Worm (Caenorhabditis elegans) whole organism, L4 larva: ENCODE measurements around the gene T13C5.9.

Experiments used
- F10B5.3 ChIP-seq: sonication (generic microtip); optimal IDR thresholded peaks from 2 replicates; lab custom pipeline; 2016; ENCODE audit warnings: mild to moderate bottlenecking, missing genetic modification characterization, missing compliant biosample characterization
- F26F4.8 ChIP-seq: fragments of 200-800 bp; sonication (Bioruptor generic); conservative IDR thresholded peaks from 2 replicates; pipeline ENCODE4 v1.3.6; 2022; ENCODE audit warnings: missing genetic modification characterization, missing compliant biosample characterization
- F44E2.7 ChIP-seq: fragments of 200-800 bp; sonication (Bioruptor generic); IDR thresholded peaks from 2 replicates; pipeline ENCODE4 v2.1.2; 2022; ENCODE audit warnings: missing genetic modification characterization, missing compliant biosample characterization
- F49E8.2 ChIP-seq: sonication (generic microtip); optimal IDR thresholded peaks from 2 replicates; lab custom pipeline; 2016; ENCODE audit warnings: missing compliant biosample characterization, mild to moderate bottlenecking, missing genetic modification characterization, borderline replicate concordance
- T20F7.1 ChIP-seq: fragments of 200-800 bp; sonication (Bioruptor generic); optimal IDR thresholded peaks from 2 replicates; lab custom pipeline; 2018; ENCODE audit warnings: mild to moderate bottlenecking, missing genetic modification characterization, missing compliant biosample characterization
- Y5F2A.4 ChIP-seq: fragments of 200-800 bp; sonication (Bioruptor generic); optimal IDR thresholded peaks from 2 replicates; lab custom pipeline; 2018; ENCODE audit warnings: mild to moderate bottlenecking, missing genetic modification characterization, missing compliant biosample characterization
- Y75B8A.6 ChIP-seq: fragments of 200-800 bp; sonication (Bioruptor generic); IDR thresholded peaks from 2 replicates; pipeline ENCODE4 v1.3.6; 2022; ENCODE audit warnings: missing genetic modification reagents, missing genetic modification characterization, missing compliant biosample characterization
- ZK337.2 ChIP-seq: fragments of 200-800 bp; sonication (Bioruptor generic); IDR thresholded peaks from 2 replicates; pipeline ENCODE4 v1.3.6; 2022; ENCODE audit warnings: missing genetic modification reagents, missing genetic modification characterization, missing compliant biosample characterization
- aly-2 ChIP-seq: sonication (generic microtip); optimal IDR thresholded peaks from 2 replicates; lab custom pipeline; 2018; ENCODE audit warnings: missing biosample characterization, missing genetic modification characterization
- ama-1 ChIP-seq: fragments of 150-350 bp; optimal IDR thresholded peaks from 2 replicates; lab custom pipeline; 2014; ENCODE audit warnings: inconsistent platforms, mixed read lengths
- arid-1 ChIP-seq: fragments of 200-800 bp; sonication (Bioruptor generic); conservative IDR thresholded peaks from 2 replicates; pipeline ENCODE4 v1.3.6; 2022; ENCODE audit warnings: missing genetic modification reagents, missing genetic modification characterization, missing compliant biosample characterization
- attf-4 ChIP-seq: sonication (generic microtip); optimal IDR thresholded peaks from 3 replicates; lab custom pipeline; 2017; ENCODE audit warnings: missing biosample characterization, missing genetic modification characterization
- ceh-28 ChIP-seq: fragments of 150-350 bp; optimal IDR thresholded peaks from 2 replicates; lab custom pipeline; 2014; ENCODE audit warnings: missing biosample characterization, missing genetic modification reagents, missing genetic modification characterization
- ceh-32 ChIP-seq: sonication (generic microtip); optimal IDR thresholded peaks from 2 replicates; lab custom pipeline; 2016; ENCODE audit warnings: mild to moderate bottlenecking, missing genetic modification characterization, missing compliant biosample characterization; ENCODE audit not compliant: poor library complexity
- ceh-44 ChIP-seq: fragments of 200-800 bp; sonication (Bioruptor generic); IDR thresholded peaks from 2 replicates; pipeline ENCODE4 v1.3.6; 2022; ENCODE audit warnings: missing genetic modification reagents, missing genetic modification characterization, missing compliant biosample characterization
- ceh-62 ChIP-seq: sonication (generic microtip); optimal IDR thresholded peaks from 2 replicates; lab custom pipeline; 2017; ENCODE audit warnings: missing biosample characterization, missing genetic modification characterization
- ceh-82 ChIP-seq: sonication (generic microtip); optimal IDR thresholded peaks from 2 replicates; lab custom pipeline; 2017; ENCODE audit warnings: missing biosample characterization, missing genetic modification characterization
- cey-2 ChIP-seq: sonication (generic microtip); optimal IDR thresholded peaks from 3 replicates; lab custom pipeline; 2017; ENCODE audit warnings: missing genetic modification characterization, mild to moderate bottlenecking, missing compliant biosample characterization, antibody characterized with exemption, borderline replicate concordance; ENCODE audit not compliant: insufficient read depth
- daf-16 ChIP-seq, 3 experiments: sonication (generic microtip); optimal IDR thresholded peaks; 2 replicates each; lab custom pipeline; 2016 to 2017; ENCODE audit warnings: missing genetic modification characterization in 3 of 3, missing genetic modification reagents in 3 of 3, mild to moderate bottlenecking in 2 of 3, missing compliant biosample characterization in 2 of 3, missing biosample characterization in 1 of 3, moderate library complexity in 1 of 3
- daf-8 ChIP-seq: fragments of 200-800 bp; sonication (Bioruptor generic); IDR thresholded peaks from 2 replicates; pipeline ENCODE4 v1.3.6; 2022; ENCODE audit warnings: missing genetic modification characterization, missing compliant biosample characterization
- dmd-6 ChIP-seq: fragments of 200-800 bp; sonication (Bioruptor generic); IDR thresholded peaks from 2 replicates; pipeline ENCODE4 v1.3.6; 2022; ENCODE audit warnings: missing genetic modification reagents, missing genetic modification characterization, missing compliant biosample characterization
- dmd-9 ChIP-seq: fragments of 200-800 bp; sonication (Bioruptor generic); IDR thresholded peaks from 2 replicates; pipeline ENCODE4 v1.3.6; 2022; ENCODE audit warnings: missing genetic modification reagents, missing genetic modification characterization, missing compliant biosample characterization
- dpl-1 ChIP-seq: fragments of 150-350 bp; optimal IDR thresholded peaks from 2 replicates; lab custom pipeline; 2014; ENCODE audit warnings: missing biosample characterization, missing genetic modification reagents, missing genetic modification characterization
- egl-27 ChIP-seq: sonication (generic microtip); optimal IDR thresholded peaks from 3 replicates; lab custom pipeline; 2017; ENCODE audit warnings: missing biosample characterization, missing genetic modification reagents, missing genetic modification characterization
- egl-43 ChIP-seq: fragments of 200-800 bp; sonication (Bioruptor generic); IDR thresholded peaks from 2 replicates; pipeline ENCODE4 v1.3.6; 2022; ENCODE audit warnings: missing genetic modification reagents, missing genetic modification characterization, missing compliant biosample characterization
- gei-8 ChIP-seq: fragments of 200-800 bp; sonication (Bioruptor generic); optimal IDR thresholded peaks from 2 replicates; lab custom pipeline; 2018; ENCODE audit warnings: mild to moderate bottlenecking, missing genetic modification characterization, missing compliant biosample characterization
- hlh-30 ChIP-seq: sonication (generic microtip); optimal IDR thresholded peaks from 2 replicates; lab custom pipeline; 2017; ENCODE audit warnings: antibody characterized with exemption, mild to moderate bottlenecking, missing genetic modification characterization, missing compliant biosample characterization; ENCODE audit not compliant: insufficient read depth
- hmg-1.1 ChIP-seq: fragments of 200-800 bp; sonication (Bioruptor generic); IDR thresholded peaks from 2 replicates; pipeline ENCODE4 v1.3.6; 2022; ENCODE audit warnings: missing genetic modification reagents, missing genetic modification characterization, missing compliant biosample characterization
- jun-1 ChIP-seq: fragments of 150-350 bp; optimal IDR thresholded peaks from 2 replicates; lab custom pipeline; 2014; ENCODE audit warnings: missing biosample characterization, missing genetic modification reagents, missing genetic modification characterization
- lim-7 ChIP-seq: fragments of 200-800 bp; sonication (Bioruptor generic); IDR thresholded peaks from 2 replicates; pipeline ENCODE4 v1.3.6; 2022; ENCODE audit warnings: missing genetic modification characterization, missing compliant biosample characterization
- lin-13 ChIP-seq: fragments of 150-350 bp; optimal IDR thresholded peaks from 2 replicates; lab custom pipeline; 2014; ENCODE audit warnings: missing biosample characterization, missing genetic modification reagents, missing genetic modification characterization
- lin-29 ChIP-seq: fragments of 200-800 bp; sonication (Bioruptor generic); IDR thresholded peaks from 2 replicates; pipeline ENCODE4 v1.3.6; 2022; ENCODE audit warnings: missing genetic modification reagents, missing genetic modification characterization, missing compliant biosample characterization
- lin-38 ChIP-seq: fragments of 200-800 bp; sonication (Bioruptor generic); IDR thresholded peaks from 2 replicates; pipeline ENCODE4 v1.3.6; 2022; ENCODE audit warnings: missing genetic modification reagents, missing genetic modification characterization, missing compliant biosample characterization
- lir-3 ChIP-seq: sonication (generic microtip); optimal IDR thresholded peaks from 2 replicates; lab custom pipeline; 2016; ENCODE audit warnings: mild to moderate bottlenecking, missing genetic modification characterization, missing compliant biosample characterization
- lsy-2 ChIP-seq, 2 experiments: fragments of 150-350 bp in 1 of 2; sonication (generic microtip) in 1 of 2; optimal IDR thresholded peaks; 2 replicates each; lab custom pipeline; 2014 to 2017; ENCODE audit warnings: missing biosample characterization in 2 of 2, missing genetic modification characterization in 2 of 2
- madf-5 ChIP-seq, 2 experiments: fragments of 200-800 bp; sonication (Bioruptor generic); IDR thresholded peaks; 2 replicates each; pipeline ENCODE4 v1.3.6; 2022; ENCODE audit warnings: missing compliant biosample characterization in 2 of 2, missing genetic modification characterization in 2 of 2
- madf-9 ChIP-seq: fragments of 200-800 bp; sonication (Bioruptor generic); conservative IDR thresholded peaks from 2 replicates; pipeline ENCODE4 v1.3.6; 2022; ENCODE audit warnings: missing genetic modification reagents, missing genetic modification characterization, missing compliant biosample characterization
- mdt-29 ChIP-seq: fragments of 200-800 bp; sonication (Bioruptor generic); IDR thresholded peaks from 2 replicates; pipeline ENCODE4 v1.3.6; 2022; ENCODE audit warnings: missing genetic modification reagents, missing genetic modification characterization, missing compliant biosample characterization
- mes-2 ChIP-seq: sonication (generic microtip); optimal IDR thresholded peaks from 2 replicates; lab custom pipeline; 2016; ENCODE audit warnings: missing genotype, mild to moderate bottlenecking, missing genetic modification characterization, missing compliant biosample characterization; ENCODE audit not compliant: poor library complexity, severe bottlenecking
- mxl-3 ChIP-seq: fragments of 200-800 bp; sonication (Bioruptor generic); optimal IDR thresholded peaks from 2 replicates; lab custom pipeline; 2018; ENCODE audit warnings: mild to moderate bottlenecking, missing genetic modification characterization, missing compliant biosample characterization
- nhr-102 ChIP-seq: sonication (generic microtip); optimal IDR thresholded peaks from 2 replicates; lab custom pipeline; 2016; ENCODE audit warnings: mild to moderate bottlenecking, missing genetic modification characterization, moderate library complexity, missing compliant biosample characterization
- nhr-111 ChIP-seq: fragments of 200-800 bp; sonication (Bioruptor generic); optimal IDR thresholded peaks from 2 replicates; lab custom pipeline; 2018; ENCODE audit warnings: mild to moderate bottlenecking, missing genetic modification characterization, missing compliant biosample characterization
- nhr-237 ChIP-seq: sonication (generic microtip); optimal IDR thresholded peaks from 2 replicates; lab custom pipeline; 2017; ENCODE audit warnings: missing biosample characterization, missing genetic modification characterization
- php-3 ChIP-seq: fragments of 200-800 bp; sonication (Bioruptor generic); IDR thresholded peaks from 2 replicates; pipeline ENCODE4 v1.3.6; 2022; ENCODE audit warnings: missing genetic modification reagents, missing genetic modification characterization, missing compliant biosample characterization
- rbr-2 ChIP-seq: sonication (generic microtip); optimal IDR thresholded peaks from 2 replicates; lab custom pipeline; 2016; ENCODE audit warnings: missing genotype, missing genetic modification characterization, missing compliant biosample characterization
- sdz-12 ChIP-seq: fragments of 200-800 bp; sonication (Bioruptor generic); optimal IDR thresholded peaks from 2 replicates; lab custom pipeline; 2018; ENCODE audit warnings: mild to moderate bottlenecking, missing genetic modification characterization, missing compliant biosample characterization
- snpc-4 ChIP-seq: fragments of 150-350 bp; optimal IDR thresholded peaks from 2 replicates; lab custom pipeline; 2014; ENCODE audit warnings: missing biosample characterization, missing genetic modification characterization
- tag-97 ChIP-seq: fragments of 200-800 bp; sonication (Bioruptor generic); IDR thresholded peaks from 2 replicates; pipeline ENCODE4 v1.3.6; 2022; ENCODE audit warnings: missing genetic modification characterization, missing compliant biosample characterization
- zip-11 ChIP-seq: fragments of 200-800 bp; sonication (Bioruptor generic); IDR thresholded peaks from 2 replicates; pipeline ENCODE4 v1.3.6; 2022; ENCODE audit warnings: missing genetic modification characterization, missing compliant biosample characterization

Gene T13C5.9

DNA sequence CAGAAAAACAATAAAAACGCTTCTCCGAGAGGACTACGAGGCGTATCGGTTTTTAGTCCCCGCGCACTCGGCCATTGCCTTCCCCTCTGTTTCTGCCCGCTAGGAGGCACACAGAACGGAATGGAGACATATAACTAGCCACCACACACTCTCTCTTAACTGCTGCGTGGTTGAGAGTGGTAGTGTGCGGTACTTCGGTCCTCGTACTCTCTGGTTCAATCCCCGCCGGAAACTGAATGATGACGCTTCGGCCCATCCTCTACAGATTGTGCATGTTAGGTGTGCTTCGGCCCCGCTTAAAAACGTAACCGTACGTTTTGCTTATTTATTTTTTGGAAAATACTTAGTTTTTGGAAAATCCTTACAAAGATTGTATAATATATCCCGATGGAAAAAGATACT is 17.6 kb downstream of the T13C5.9 start, which contains the start of gene T13C5.6 (continued):
- TF ChIP-seq dmd-9 (GFP tag; lab: Robert Waterston, UW) (peak; percentile 84), ceh-62 (tag; lab: Kevin White, UChicago) (no peak), hlh-30 (tag; lab: Kevin White, UChicago) (peak; percentile 79), cey-2 (tag; lab: Kevin White, UChicago) (no peak), php-3 (peak; percentile 81), nhr-102 (tag; lab: Kevin White, UChicago) (peak; percentile 92), mxl-3 (peak; percentile 89), lsy-2 (tag; optimal IDR thresholded peaks at IDR 0.05; lab: Kevin White, UChicago) (peak; percentile 46 to 85), lin-29 (peak; percentile 78; the same call in 1 of the 2 replicates), Y75B8A.6 (0 out of 2 replicates have a peak, but pooled peaks have one; percentile 72), aly-2 (tag; lab: Kevin White, UChicago) (no peak), lin-38 (peak; percentile 76), ama-1 (lab: Kevin White, UChicago) (no peak), lin-13 (peak; percentile 92), daf-16 (GFP tag; optimal IDR thresholded peaks at IDR 0.05; lab: Kevin White, UChicago) (peak; percentile 71 to 94), daf-16 (tag; optimal IDR thresholded peaks at IDR 0.05; lab: Kevin White, UChicago) (peak; percentile 81), snpc-4 (tag; lab: Kevin White, UChicago) (no peak), sdz-12 (GFP tag; lab: Kevin White, UChicago) (peak; percentile 94), jun-1 (tag; lab: Kevin White, UChicago) (peak; percentile 80), F26F4.8 (GFP tag; lab: Robert Waterston, UW) (peak; percentile 85), dpl-1 (peak; percentile 64), ceh-32 (tag; lab: Kevin White, UChicago) (peak; percentile 74), rbr-2 (tag; lab: Kevin White, UChicago) (peak; percentile 94), gei-8 (GFP tag; lab: Kevin White, UChicago) (peak; percentile 77), ZK337.2 (GFP tag; lab: Robert Waterston, UW) (peak; percentile 91), nhr-237 (tag; lab: Kevin White, UChicago) (no peak), hmg-1.1 (GFP tag; lab: Robert Waterston, UW) (peak; percentile 98), F49E8.2 (tag; lab: Kevin White, UChicago) (peak; percentile 60), ceh-82 (tag; lab: Kevin White, UChicago) (peak; percentile 6), dmd-6 (peak; percentile 88), lim-7 (GFP tag; lab: Robert Waterston, UW) (peak; percentile 83), daf-8 (GFP tag; lab: Robert Waterston, UW) (0 out of 2 replicates have a peak, but pooled peaks have one; percentile 27), madf-9 (GFP tag; lab: Robert Waterston, UW) (peak; percentile 84), F10B5.3 (tag; lab: Kevin White, UChicago) (peak; percentile 68), attf-4 (tag; lab: Kevin White, UChicago) (no peak), ceh-44 (GFP tag; lab: Robert Waterston, UW) (peak; percentile 79; the same call in 1 of the 2 replicates), nhr-111 (GFP tag; lab: Kevin White, UChicago) (peak; percentile 90), Y5F2A.4 (GFP tag; lab: Kevin White, UChicago) (peak; percentile 83), F44E2.7 (peak; percentile 84; the same call in 1 of the 2 replicates), arid-1 (GFP tag; lab: Robert Waterston, UW) (peak; percentile 86), egl-27 (no peak), mdt-29 (peak; percentile 87), zip-11 (GFP tag; lab: Robert Waterston, UW) (peak; percentile 62; the same call in 1 of the 2 replicates), lir-3 (peak; percentile 89), ceh-28 (tag; lab: Kevin White, UChicago) (no peak), tag-97 (peak; percentile 36; the same call in 1 of the 2 replicates), T20F7.1 (GFP tag; lab: Kevin White, UChicago) (peak; percentile 75), madf-5 (GFP tag; IDR thresholded peaks at IDR 0.05; lab: Robert Waterston, UW) (peak; percentile 89 to 95; a peak in 3 of 4 replicates), egl-43 (peak; percentile 98), mes-2 (tag; lab: Kevin White, UChicago) (peak; percentile 97)
